Worm (Caenorhabditis elegans): ENCODE measurements around the gene nhr-8.

DNA sequence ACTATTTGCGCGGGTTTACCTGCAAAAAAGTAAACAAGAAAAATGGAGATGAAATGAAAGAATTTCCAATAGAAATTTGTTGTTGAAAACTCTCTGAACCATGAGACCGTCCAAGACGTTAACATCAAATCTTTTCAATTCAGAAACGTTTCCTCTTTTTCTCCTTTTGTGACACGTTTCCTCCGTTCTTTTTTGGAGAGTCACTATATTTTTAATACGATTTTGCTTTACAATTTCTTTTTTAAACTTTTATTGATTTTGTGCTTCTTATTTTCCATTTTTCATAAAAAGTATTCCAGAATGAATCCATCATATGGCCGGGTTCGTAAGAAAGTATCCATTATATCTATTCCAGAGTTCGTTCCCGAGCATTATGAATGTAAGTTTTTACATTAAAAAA, 35.9 kb upstream of the nhr-8 start, which contains the start of gene itr-1:
- TF ChIP-seq med-1 (GFP tag; optimal IDR thresholded peaks at IDR 0.05; ENCODE audit: insufficient read depth) (no peak), klf-2 (GFP tag; conservative IDR thresholded peaks at IDR 0.05) (no peak), flt-1 (GFP tag; IDR thresholded peaks at IDR 0.05) (no peak), ref-1 (GFP tag; conservative IDR thresholded peaks at IDR 0.05) (no peak), tab-1 (GFP tag; IDR thresholded peaks at IDR 0.05) (no peak), cog-1 (tag; optimal IDR thresholded peaks at IDR 0.05) (no peak), ztf-29 (GFP tag; IDR thresholded peaks at IDR 0.05) (no peak), ztf-23 (GFP tag; IDR thresholded peaks at IDR 0.05) (no peak)

Data from whole organism, midembryonic.